Fruit fly (Drosophila melanogaster) whole organism, embryonic: Measurements from ENCODE around the gene CG12171.

Experiments used
- CG15601 ChIP-seq: fragments of 200-800 bp; sonication (Bioruptor generic); optimal IDR thresholded peaks from 3 replicates; lab custom pipeline; 2019; ENCODE audit warnings: missing biosample characterization, mild to moderate bottlenecking, missing genetic modification characterization, moderate library complexity
- en ChIP-seq: fragments of 200-800 bp; sonication (Bioruptor generic); optimal IDR thresholded peaks from 2 replicates; lab custom pipeline; 2016; ENCODE audit warnings: missing biosample characterization, missing genetic modification characterization

dm6 chr3R:5621714-5622405 is 11.6 kb upstream of the CG12171 start:
- TF ChIP-seq en, result no peak
- TF ChIP-seq CG15601 (tag; lab: Kevin White, UChicago), result no peak
